Fruit fly (Drosophila melanogaster): ENCODE results near the gene CG31055.

The CG31055 gene

DNA sequence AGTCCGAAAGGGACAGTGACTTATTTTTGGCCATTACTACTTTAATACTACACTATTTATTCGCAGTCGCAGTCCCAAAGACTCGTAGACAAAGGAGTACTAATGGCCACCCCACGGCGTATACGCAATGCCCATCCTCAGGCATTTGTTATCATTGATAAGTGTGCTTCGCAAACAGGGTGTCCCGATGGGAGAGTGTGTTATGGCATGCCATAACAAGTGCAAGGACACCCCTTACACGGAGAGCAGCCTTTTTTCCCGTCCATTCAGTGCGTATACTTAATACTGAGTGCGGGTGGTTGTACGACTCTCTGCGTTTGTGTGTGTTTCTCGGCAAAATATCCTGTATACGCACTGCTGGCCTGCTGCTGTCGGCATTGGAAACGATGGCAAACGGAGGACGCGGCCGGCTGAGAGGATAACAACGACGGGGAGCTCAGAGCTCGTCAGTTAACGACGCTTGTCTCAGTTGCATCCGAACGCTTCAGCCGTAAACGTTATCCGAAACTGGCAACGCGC, 25.9 kb downstream of the CG31055 start, which contains the start of gene unc80 (continued):
- TF ChIP-seq CG32772 (GFP tag; IDR thresholded peaks at IDR 0.05) (no peak), Fer1 (GFP tag; optimal IDR thresholded peaks at IDR 0.05) (no peak), CkIIα-i1 (GFP tag; IDR thresholded peaks at IDR 0.05) (no peak), Six4 (GFP tag; optimal IDR thresholded peaks at IDR 0.05) (no peak), CHES-1-like (GFP tag; optimal IDR thresholded peaks at IDR 0.05) (no peak), Deaf1 (tag; optimal IDR thresholded peaks at IDR 0.05) (peak; percentile 84), Spps (tag; optimal IDR thresholded peaks at IDR 0.05) (no peak), CG14667 (GFP tag; IDR thresholded peaks at IDR 0.05) (no peak), CG34376 (GFP tag; optimal IDR thresholded peaks at IDR 0.05) (no peak), Ets65A (GFP tag) (peak; percentile 13), stc (GFP tag; IDR thresholded peaks at IDR 0.05) (no peak), sd (tag; optimal IDR thresholded peaks at IDR 0.05) (no peak), esg (GFP tag; conservative IDR thresholded peaks at IDR 0.05) (no peak), YL-1 (GFP tag; optimal IDR thresholded peaks at IDR 0.05) (no peak), mam (GFP tag; optimal IDR thresholded peaks at IDR 0.05) (no peak), ac (GFP tag; optimal IDR thresholded peaks at IDR 0.05) (no peak), hkb (optimal IDR thresholded peaks at IDR 0.05) (no peak), hkb (GFP tag; IDR thresholded peaks at IDR 0.05) (0 out of 2 replicates have a peak, but pooled peaks have one; percentile 15), br (optimal IDR thresholded peaks at IDR 0.05) (no peak), HmgD (GFP tag; optimal IDR thresholded peaks at IDR 0.05) (no peak), ken (GFP tag; IDR thresholded peaks at IDR 0.05) (no peak), fu2 (GFP tag; optimal IDR thresholded peaks at IDR 0.05) (no peak), Taf1 (GFP tag; IDR thresholded peaks at IDR 0.05) (no peak), CG6175 (GFP tag; IDR thresholded peaks at IDR 0.05) (no peak), CG10209 (GFP tag; optimal IDR thresholded peaks at IDR 0.05) (peak; percentile 7), CG4707 (GFP tag; optimal IDR thresholded peaks at IDR 0.05) (no peak), CG15514 (GFP tag; optimal IDR thresholded peaks at IDR 0.05) (peak; percentile 19), sens (GFP tag) (no peak), Rfx (GFP tag; IDR thresholded peaks at IDR 0.05) (0 out of 2 replicates have a peak, but pooled peaks have one; percentile 29), Oli (tag; optimal IDR thresholded peaks at IDR 0.05) (no peak), vfl (GFP tag; optimal IDR thresholded peaks at IDR 0.05) (no peak), CG9932 (GFP tag; IDR thresholded peaks at IDR 0.05) (peak; percentile 43; the same call in 1 of the 2 replicates), CG12219 (GFP tag; optimal IDR thresholded peaks at IDR 0.05) (no peak), Atf-2 (GFP tag; optimal IDR thresholded peaks at IDR 0.05) (no peak), zen2 (GFP tag; IDR thresholded peaks at IDR 0.05; ENCODE audit: partially characterized antibody) (no peak), odd (GFP tag; optimal IDR thresholded peaks at IDR 0.05) (no peak), klu (GFP tag; IDR thresholded peaks at IDR 0.05) (no peak), lab (GFP tag; optimal IDR thresholded peaks at IDR 0.05) (peak; percentile 73), CG6791 (GFP tag; IDR thresholded peaks at IDR 0.05; ENCODE audit: partially characterized antibody) (no peak), Chrac-16 (GFP tag; optimal IDR thresholded peaks at IDR 0.05) (no peak), dati (GFP tag; IDR thresholded peaks at IDR 0.05) (no peak), CG3847 (GFP tag; IDR thresholded peaks at IDR 0.05) (no peak), CG18011 (GFP tag; optimal IDR thresholded peaks at IDR 0.05) (no peak), pho (GFP tag; optimal IDR thresholded peaks at IDR 0.05) (peak; percentile 11), sima (GFP tag; optimal IDR thresholded peaks at IDR 0.05) (no peak), CG15696 (tag; optimal IDR thresholded peaks at IDR 0.05) (no peak), CG14860 (GFP tag; IDR thresholded peaks at IDR 0.05; ENCODE audit: partially characterized antibody) (no peak), CG7372 (GFP tag; IDR thresholded peaks at IDR 0.05) (0 out of 2 replicates have a peak, but pooled peaks have one; percentile 8), CG32532 (GFP tag; IDR thresholded peaks at IDR 0.05) (peak; percentile 51; the same call in 1 of the 2 replicates), CG5953 (GFP tag; IDR thresholded peaks at IDR 0.05) (no peak), CG6254 (GFP tag; optimal IDR thresholded peaks at IDR 0.05) (no peak), CG14710 (tag; optimal IDR thresholded peaks at IDR 0.05) (no peak)
